Fruit fly (Drosophila melanogaster) whole organism, pupa: ENCODE measurements around the gene CG9166.

Experiments used
- CG17806 ChIP-seq: fragments of 200-800 bp; sonication (Bioruptor generic); optimal IDR thresholded peaks from 2 replicates; lab custom pipeline; 2018; ENCODE audit warnings: missing biosample characterization, mild to moderate bottlenecking, missing genetic modification characterization, moderate library complexity
- CG4496 ChIP-seq: fragments of 200-800 bp; sonication (Bioruptor generic); IDR thresholded peaks from 3 replicates; pipeline ENCODE4 v1.3.6; 2022; ENCODE audit warnings: missing biosample characterization, missing genetic modification characterization
- CG9948 ChIP-seq: fragments of 200-800 bp; sonication (Bioruptor generic); optimal IDR thresholded peaks from 2 replicates; lab custom pipeline; 2018; ENCODE audit warnings: missing biosample characterization, mild to moderate bottlenecking, missing genetic modification characterization, moderate library complexity
- Ets98B ChIP-seq: fragments of 200-800 bp; sonication (Bioruptor generic); IDR thresholded peaks from 2 replicates; pipeline ENCODE4 v1.3.6; 2022; ENCODE audit warnings: missing biosample characterization, missing genetic modification characterization
- Pif1A ChIP-seq: fragments of 200-800 bp; sonication (Bioruptor generic); optimal IDR thresholded peaks from 3 replicates; lab custom pipeline; 2016; ENCODE audit warnings: missing biosample characterization, missing genetic modification characterization
- Pif1B ChIP-seq: fragments of 200-800 bp; sonication (Bioruptor generic); optimal IDR thresholded peaks from 3 replicates; lab custom pipeline; 2016; ENCODE audit warnings: missing biosample characterization, missing genetic modification characterization

dm6 chr3L:1374438-1375133 is 23.7 kb downstream of the CG9166 start:
- TF ChIP-seq CG4496 (GFP tag; lab: Robert Waterston, UW) (peak; percentile 85), CG17806 (tag; lab: Kevin White, UChicago) (no peak), CG9948 (tag; lab: Kevin White, UChicago) (peak; percentile 35), Pif1B (no peak), Pif1A (peak; percentile 55), Ets98B (GFP tag; lab: Robert Waterston, UW) (peak; percentile 65)
